Fruit fly (Drosophila melanogaster): Measurements from ENCODE around the gene CG14431.

- TF ChIP-seq psq (GFP tag; optimal IDR thresholded peaks at IDR 0.05) = peak; percentile 96
- TF ChIP-seq h (GFP tag; optimal IDR thresholded peaks at IDR 0.05) = peak; percentile 82
- no peak for TF ChIP-seq Dfd (GFP tag; optimal IDR thresholded peaks at IDR 0.05)
- no peak for TF ChIP-seq brk (GFP tag; optimal IDR thresholded peaks at IDR 0.05)
- no peak for TF ChIP-seq Hnf4 (GFP tag; optimal IDR thresholded peaks at IDR 0.05)
- no peak for TF ChIP-seq dsf (GFP tag; optimal IDR thresholded peaks at IDR 0.05; ENCODE audit: borderline replicate concordance)
- no peak for TF ChIP-seq tai (GFP tag; optimal IDR thresholded peaks at IDR 0.05)
- no peak for TF ChIP-seq Vsx2 (GFP tag; optimal IDR thresholded peaks at IDR 0.05; ENCODE audit: partially characterized antibody)
- no peak for TF ChIP-seq Hr78 (GFP tag; optimal IDR thresholded peaks at IDR 0.05)
Observed at dm6 chrX:6859756-6860412, 48.2 kb upstream of the CG14431 start.
